Fruit fly (Drosophila melanogaster) whole organism, pupa: ENCODE data around the gene CG31248.

ENCODE experiments used
- CG12605 ChIP-seq: fragments of 200-800 bp; sonication (Bioruptor generic); IDR thresholded peaks from 2 replicates; pipeline ENCODE4 v1.3.6; 2022; ENCODE audit warnings: missing biosample characterization, missing genetic modification characterization
- CG4496 ChIP-seq: fragments of 200-800 bp; sonication (Bioruptor generic); IDR thresholded peaks from 3 replicates; pipeline ENCODE4 v1.3.6; 2022; ENCODE audit warnings: missing biosample characterization, missing genetic modification characterization
- CG8301 ChIP-seq: fragments of 200-800 bp; sonication (Bioruptor generic); optimal IDR thresholded peaks from 2 replicates; lab custom pipeline; 2018; ENCODE audit warnings: missing biosample characterization, mild to moderate bottlenecking, missing genetic modification characterization
- CG9948 ChIP-seq: fragments of 200-800 bp; sonication (Bioruptor generic); optimal IDR thresholded peaks from 2 replicates; lab custom pipeline; 2018; ENCODE audit warnings: missing biosample characterization, mild to moderate bottlenecking, missing genetic modification characterization, moderate library complexity
- EcR ChIP-seq: fragments of 200-800 bp; sonication (Bioruptor generic); optimal IDR thresholded peaks from 3 replicates; lab custom pipeline; 2019; ENCODE audit warnings: missing biosample characterization, missing genetic modification characterization, mild to moderate bottlenecking, moderate library complexity, missing genetic modification reagents
- Pif1A ChIP-seq: fragments of 200-800 bp; sonication (Bioruptor generic); optimal IDR thresholded peaks from 3 replicates; lab custom pipeline; 2016; ENCODE audit warnings: missing biosample characterization, missing genetic modification characterization
- Pif1B ChIP-seq: fragments of 200-800 bp; sonication (Bioruptor generic); optimal IDR thresholded peaks from 3 replicates; lab custom pipeline; 2016; ENCODE audit warnings: missing biosample characterization, missing genetic modification characterization
- gl ChIP-seq: fragments of 200-800 bp; sonication (Bioruptor generic); optimal IDR thresholded peaks from 2 replicates; lab custom pipeline; 2018; ENCODE audit warnings: missing biosample characterization, mild to moderate bottlenecking, missing genetic modification characterization

DNA sequence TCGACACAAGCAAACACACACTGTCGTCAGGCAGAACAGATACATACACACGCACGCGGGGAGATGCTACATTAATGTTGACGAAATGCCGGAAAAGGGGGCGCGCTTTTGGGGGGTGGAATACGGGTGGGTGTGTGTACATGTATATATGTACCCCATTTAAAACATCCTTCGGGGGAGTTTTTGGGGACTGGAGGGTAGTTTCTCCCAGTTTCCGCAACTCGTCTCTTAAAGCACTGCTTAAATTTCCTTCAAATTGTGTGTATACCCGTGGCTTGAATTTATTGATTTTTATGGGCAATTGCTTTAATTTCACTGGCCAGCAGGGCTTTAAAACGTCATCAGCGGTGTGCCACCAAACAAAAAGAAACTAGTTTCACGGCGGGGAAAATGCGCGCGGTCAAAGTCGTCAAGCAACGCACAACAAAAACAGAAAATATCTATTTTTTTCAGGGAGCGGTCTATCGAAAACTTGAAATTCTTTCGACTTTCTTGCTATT is 6.0 kb upstream of the CG31248 start:
- TF ChIP-seq EcR (GFP tag; lab: Kevin White, UChicago) (no peak), Pif1A (GFP tag; lab: Kevin White, UChicago) (no peak), gl (tag; lab: Kevin White, UChicago) (no peak), CG8301 (no peak), Pif1B (no peak), CG12605 (GFP tag; lab: Robert Waterston, UW) (no peak), CG4496 (GFP tag; lab: Robert Waterston, UW) (no peak), CG9948 (tag; lab: Kevin White, UChicago) (no peak)
